Worm (Caenorhabditis elegans) whole organism, L2 larva: Measurements from ENCODE around the gene zhp-4.

Experiments
- ceh-82 ChIP-seq: fragments of 150-350 bp; optimal IDR thresholded peaks from 2 replicates; lab custom pipeline; 2014; ENCODE audit warnings: missing biosample characterization, missing genetic modification characterization
- fos-1 ChIP-seq: fragments of 150-350 bp; optimal IDR thresholded peaks from 2 replicates; lab custom pipeline; 2014; ENCODE audit warnings: missing biosample characterization, missing genetic modification characterization
- lin-11 ChIP-seq: fragments of 150-350 bp; sonication (generic microtip); optimal IDR thresholded peaks from 2 replicates; lab custom pipeline; 2014; ENCODE audit warnings: missing biosample characterization, missing genetic modification characterization, inconsistent platforms, mixed read lengths
- lsy-2 ChIP-seq, 2 experiments: fragments of 150-350 bp in 1 of 2; sonication (generic microtip) in 1 of 2; optimal IDR thresholded peaks; 2 replicates each; lab custom pipeline; 2014 to 2017; ENCODE audit warnings: missing biosample characterization in 2 of 2, missing genetic modification characterization in 2 of 2
- mdl-1 ChIP-seq, 2 experiments: fragments of 150-350 bp in 1 of 2; sonication (generic microtip) in 1 of 2; optimal IDR thresholded peaks; 2 replicates each; lab custom pipeline; 2017; ENCODE audit warnings: missing biosample characterization in 2 of 2, missing genetic modification characterization in 2 of 2
- sem-4 ChIP-seq: fragments of 150-350 bp; optimal IDR thresholded peaks from 2 replicates; lab custom pipeline; 2014; ENCODE audit warnings: missing biosample characterization, missing genetic modification reagents, missing genetic modification characterization
- sma-3 ChIP-seq: sonication (generic microtip); optimal IDR thresholded peaks from 2 replicates; lab custom pipeline; 2016; ENCODE audit warnings: missing genetic modification reagents, missing genetic modification characterization, missing compliant biosample characterization

DNA sequence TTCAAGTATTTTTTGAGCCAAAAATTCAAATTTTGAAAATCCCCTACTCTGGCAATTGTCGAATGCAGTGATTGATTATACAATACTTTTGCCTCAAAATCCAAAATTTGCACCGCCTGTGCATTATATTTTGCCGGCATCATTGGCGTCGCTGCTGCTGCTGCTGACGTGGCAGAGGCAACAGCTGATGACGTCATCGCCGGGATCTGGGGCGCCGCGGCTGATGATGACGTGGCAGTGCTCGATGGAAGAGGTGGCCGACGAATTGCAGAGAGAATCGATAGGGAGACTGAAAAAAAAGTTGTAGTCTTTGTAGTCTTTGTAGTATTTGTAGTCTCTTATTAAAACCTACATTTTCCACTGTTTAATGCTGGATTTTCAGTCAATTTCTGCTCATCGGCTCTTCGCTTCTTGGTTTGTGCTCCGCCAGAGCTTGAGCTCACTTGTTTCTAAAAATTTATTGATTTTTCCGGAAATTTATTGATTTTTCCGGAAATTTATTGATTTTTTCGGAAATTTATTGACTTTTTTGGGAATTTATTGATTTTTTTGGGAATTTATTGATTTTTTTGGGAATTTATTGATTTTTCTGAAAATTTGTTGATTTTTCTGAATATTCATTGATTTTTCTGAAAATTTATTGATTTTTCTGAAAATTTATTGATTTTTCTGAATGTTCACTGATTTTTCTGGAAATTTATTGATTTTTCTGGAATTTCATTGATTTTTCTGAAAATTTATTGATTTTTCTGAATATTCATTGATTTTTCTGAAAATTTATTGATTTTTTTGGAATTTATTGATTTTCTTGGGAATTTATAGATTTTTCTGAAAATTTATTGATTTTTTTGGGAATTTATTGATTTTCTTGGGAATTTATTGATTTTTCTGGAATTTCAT is 19.4 kb upstream of the zhp-4 start:
- TF ChIP-seq ceh-82 (tag; lab: Kevin White, UChicago): no peak
- no peak for TF ChIP-seq sma-3 (GFP tag; lab: Kevin White, UChicago)
- TF ChIP-seq sem-4 (tag; lab: Kevin White, UChicago): no peak
- no peak for TF ChIP-seq mdl-1 (tag; optimal IDR thresholded peaks at IDR 0.05; lab: Kevin White, UChicago)
- no peak for TF ChIP-seq fos-1
- TF ChIP-seq lin-11 (tag; lab: Kevin White, UChicago): no peak
- no peak for TF ChIP-seq lsy-2 (tag; optimal IDR thresholded peaks at IDR 0.05; lab: Kevin White, UChicago)
